Worm (Caenorhabditis elegans) whole organism, L3 larva: ENCODE measurements around the gene unc-45.

Source experiments
- ama-1 ChIP-seq: fragments of 150-350 bp; optimal IDR thresholded peaks from 2 replicates; lab custom pipeline; 2018
- ceh-82 ChIP-seq: fragments of 150-350 bp; optimal IDR thresholded peaks from 2 replicates; lab custom pipeline; 2014; ENCODE audit warnings: missing biosample characterization, missing genetic modification characterization
- daf-12 ChIP-seq: fragments of 150-350 bp; optimal IDR thresholded peaks from 2 replicates; lab custom pipeline; 2014; ENCODE audit warnings: missing biosample characterization, missing genetic modification reagents, missing genetic modification characterization
- egl-27 ChIP-seq: sonication (generic microtip); optimal IDR thresholded peaks from 4 replicates; lab custom pipeline; 2017; ENCODE audit warnings: missing biosample characterization, missing genetic modification reagents, missing genetic modification characterization
- fos-1 ChIP-seq: fragments of 150-350 bp; optimal IDR thresholded peaks from 2 replicates; lab custom pipeline; 2014; ENCODE audit warnings: missing biosample characterization, missing genetic modification characterization
- jun-1 ChIP-seq: fragments of 150-350 bp; optimal IDR thresholded peaks from 2 replicates; lab custom pipeline; 2014; ENCODE audit warnings: missing biosample characterization, missing genetic modification reagents, missing genetic modification characterization
- nfya-1 ChIP-seq: sonication (generic microtip); optimal IDR thresholded peaks from 2 replicates; lab custom pipeline; 2017; ENCODE audit warnings: missing genetic modification characterization, mild to moderate bottlenecking, missing compliant biosample characterization, antibody characterized with exemption, moderate library complexity; ENCODE audit not compliant: insufficient read depth
- snpc-4 ChIP-seq: fragments of 150-350 bp; optimal IDR thresholded peaks from 2 replicates; lab custom pipeline; 2014; ENCODE audit warnings: missing biosample characterization, missing genetic modification characterization
- tbx-2 ChIP-seq: sonication (generic microtip); optimal IDR thresholded peaks from 2 replicates; lab custom pipeline; 2016; ENCODE audit warnings: mild to moderate bottlenecking, missing genetic modification characterization, missing compliant biosample characterization
- unc-39 ChIP-seq: sonication (generic microtip); optimal IDR thresholded peaks from 4 replicates; lab custom pipeline; 2017; ENCODE audit warnings: missing biosample characterization, missing genetic modification characterization
- unc-62 ChIP-seq: fragments of 150-350 bp; sonication (generic microtip); optimal IDR thresholded peaks from 4 replicates; lab custom pipeline; 2014; ENCODE audit warnings: missing biosample characterization, missing genetic modification reagents, missing genetic modification characterization
- zag-1 ChIP-seq: fragments of 150-350 bp; optimal IDR thresholded peaks from 2 replicates; lab custom pipeline; 2014; ENCODE audit warnings: missing biosample characterization, missing genetic modification characterization
- ztf-11 ChIP-seq: fragments of 150-350 bp; optimal IDR thresholded peaks from 2 replicates; lab custom pipeline; 2014; ENCODE audit warnings: missing biosample characterization, missing genetic modification characterization

DNA sequence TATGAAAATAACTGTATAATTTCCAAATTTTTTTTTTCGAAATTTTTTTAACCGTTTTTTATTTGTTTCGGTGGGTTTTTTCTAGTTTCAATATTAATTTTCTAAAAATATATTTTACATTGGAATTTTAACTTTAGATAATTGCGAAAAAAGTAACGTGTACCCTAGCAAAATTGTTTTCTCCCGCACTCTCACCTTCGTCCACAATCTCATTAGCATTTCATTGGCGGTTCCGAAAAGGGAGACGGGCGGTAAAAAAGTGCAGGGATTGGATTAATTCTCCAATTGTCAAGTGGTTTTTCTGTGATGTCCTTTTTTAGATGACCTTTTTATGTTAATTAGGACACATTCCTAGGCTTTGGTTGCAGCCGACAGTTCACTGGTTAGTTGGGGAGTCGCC, 57.9 kb downstream of the unc-45 start:
- TF ChIP-seq unc-62 (GFP tag; lab: Kevin White, UChicago) (no peak), nfya-1 (no peak), jun-1 (tag; lab: Kevin White, UChicago) (no peak), daf-12 (tag; lab: Kevin White, UChicago) (no peak), tbx-2 (tag; lab: Kevin White, UChicago) (no peak), unc-39 (no peak), zag-1 (tag; lab: Kevin White, UChicago) (no peak), ceh-82 (tag; lab: Kevin White, UChicago) (no peak), fos-1 (tag; lab: Kevin White, UChicago) (no peak), ama-1 (lab: Kevin White, UChicago) (no peak), snpc-4 (no peak), ztf-11 (tag; lab: Kevin White, UChicago) (no peak), egl-27 (tag; lab: Kevin White, UChicago) (no peak)
